Worm (Caenorhabditis elegans): ENCODE results near the gene T19C3.2.

- TF ChIP-seq ets-4 (GFP tag; optimal IDR thresholded peaks at IDR 0.05) (no peak), Y53F4B.3 (GFP tag; IDR thresholded peaks at IDR 0.05) (no peak), ceh-79 (tag; optimal IDR thresholded peaks at IDR 0.05) (no peak), lin-35 (GFP tag; optimal IDR thresholded peaks at IDR 0.05) (no peak), ceh-40 (GFP tag; IDR thresholded peaks at IDR 0.05) (no peak), tlf-1 (GFP tag; optimal IDR thresholded peaks at IDR 0.05) (no peak), rcor-1 (GFP tag; IDR thresholded peaks at IDR 0.05) (no peak)
These were observed 48.6 kb downstream of the T19C3.2 start for ce11 chrIII:568815-569214.
